Worm (Caenorhabditis elegans) whole organism, early embryonic: ENCODE data around the gene pgp-11.

Source experiments
- F13C5.2 ChIP-seq: sonication (generic microtip); optimal IDR thresholded peaks from 2 replicates; lab custom pipeline; 2017; ENCODE audit warnings: mild to moderate bottlenecking, missing genetic modification characterization, inconsistent platforms, missing compliant biosample characterization
- ama-1 ChIP-seq: fragments of 150-350 bp; optimal IDR thresholded peaks from 2 replicates; lab custom pipeline; 2014
- ceh-36 ChIP-seq: sonication (generic microtip); optimal IDR thresholded peaks from 2 replicates; lab custom pipeline; 2016; ENCODE audit warnings: missing genetic modification characterization, inconsistent platforms, missing compliant biosample characterization
- flt-1 ChIP-seq: fragments of 200-800 bp; sonication (Bioruptor generic); IDR thresholded peaks from 2 replicates; pipeline ENCODE4 v1.3.6; 2022; ENCODE audit warnings: missing genetic modification characterization, missing compliant biosample characterization
- hmbx-1 ChIP-seq: sonication (generic microtip); optimal IDR thresholded peaks from 2 replicates; lab custom pipeline; 2016; ENCODE audit warnings: mild to moderate bottlenecking, missing genetic modification characterization, missing compliant biosample characterization
- hnd-1 ChIP-seq: sonication (generic microtip); optimal IDR thresholded peaks from 2 replicates; lab custom pipeline; 2016; ENCODE audit warnings: missing genetic modification characterization, missing compliant biosample characterization
- pes-1 ChIP-seq: fragments of 200-800 bp; sonication (Bioruptor generic); IDR thresholded peaks from 2 replicates; pipeline ENCODE4 v1.3.6; 2022; ENCODE audit warnings: missing genetic modification reagents, missing genetic modification characterization, missing compliant biosample characterization
- tra-4 ChIP-seq: sonication (generic microtip); optimal IDR thresholded peaks from 2 replicates; lab custom pipeline; 2017; ENCODE audit warnings: missing genetic modification characterization, missing compliant biosample characterization

- TF ChIP-seq ama-1 (lab: Kevin White, UChicago) (no peak), F13C5.2 (tag; lab: Kevin White, UChicago) (no peak), flt-1 (GFP tag; lab: Robert Waterston, UW) (no peak), pes-1 (no peak), hmbx-1 (tag; lab: Kevin White, UChicago) (no peak), tra-4 (tag; lab: Kevin White, UChicago) (no peak), hnd-1 (tag; lab: Kevin White, UChicago) (no peak), ceh-36 (tag; lab: Kevin White, UChicago) (no peak)
Measured at ce11 chrII:8041642-8042041, 37.6 kb upstream of the pgp-11 start.
